Worm (Caenorhabditis elegans): ENCODE results near the gene clec-164.

DNA sequence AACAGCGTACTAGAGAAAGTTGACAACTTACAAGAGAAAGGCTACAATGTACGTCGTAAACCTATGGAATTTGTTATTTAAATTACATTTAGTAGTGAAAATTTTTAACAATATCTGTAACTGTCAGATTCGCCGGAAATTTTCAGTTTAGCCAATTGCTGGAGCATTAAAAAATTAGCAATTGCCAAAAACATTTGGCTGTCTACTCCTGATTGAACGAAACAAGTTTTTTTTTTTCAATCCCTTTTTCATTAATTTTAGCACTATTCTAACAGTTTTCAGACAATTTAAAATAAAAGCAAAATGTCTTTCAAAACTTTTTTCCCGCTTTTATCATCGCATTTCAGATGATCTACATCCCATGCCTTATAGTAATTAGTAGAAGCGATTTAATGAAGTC, 40.5 kb downstream of the clec-164 start:
- TF ChIP-seq nhr-76 (tag; optimal IDR thresholded peaks at IDR 0.05) (no peak), mab-5 (tag; optimal IDR thresholded peaks at IDR 0.05) (no peak), nhr-28 (tag; optimal IDR thresholded peaks at IDR 0.05) (no peak)

Measured in whole organism, mixed stage, embryonic.